Fruit fly (Drosophila melanogaster) whole organism, embryonic: ENCODE results near the gene Tace.
A peak's percentile ranks its signal among the peaks of the same experiment; 100 is the strongest.

Source experiments
- Abd-B ChIP-seq: fragments of 200-800 bp; sonication (Bioruptor generic); optimal IDR thresholded peaks from 2 replicates; lab custom pipeline; 2018; ENCODE audit warnings: missing biosample characterization, mild to moderate bottlenecking, missing genetic modification characterization, moderate library complexity
- Antp ChIP-seq: fragments of 200-800 bp; sonication (Bioruptor generic); optimal IDR thresholded peaks from 3 replicates; lab custom pipeline; 2016; ENCODE audit warnings: missing biosample characterization, missing genetic modification characterization
- Asciz ChIP-seq: fragments of 200-800 bp; sonication (Bioruptor generic); optimal IDR thresholded peaks from 2 replicates; lab custom pipeline; 2017; ENCODE audit warnings: missing biosample characterization, mild to moderate bottlenecking, missing genetic modification characterization, missing genetic modification reagents
- CG12299 ChIP-seq: fragments of 200-800 bp; sonication (Bioruptor generic); optimal IDR thresholded peaks from 2 replicates; lab custom pipeline; 2018; ENCODE audit warnings: missing biosample characterization, mild to moderate bottlenecking, missing genetic modification characterization
- CG12769 ChIP-seq: fragments of 200-800 bp; sonication (Bioruptor generic); optimal IDR thresholded peaks from 2 replicates; lab custom pipeline; 2019; ENCODE audit warnings: missing biosample characterization, mild to moderate bottlenecking, missing genetic modification characterization, moderate library complexity
- CG13296 ChIP-seq: fragments of 200-800 bp; sonication (Bioruptor generic); optimal IDR thresholded peaks from 3 replicates; lab custom pipeline; 2018; ENCODE audit warnings: missing biosample characterization, mild to moderate bottlenecking, missing genetic modification characterization
- CG13424 ChIP-seq: fragments of 200-800 bp; sonication (Bioruptor generic); optimal IDR thresholded peaks from 2 replicates; lab custom pipeline; 2019; ENCODE audit warnings: missing biosample characterization, mild to moderate bottlenecking, missing genetic modification characterization, moderate library complexity
- CG13894 ChIP-seq: fragments of 200-800 bp; sonication (Bioruptor generic); optimal IDR thresholded peaks from 3 replicates; lab custom pipeline; 2018; ENCODE audit warnings: missing biosample characterization, mild to moderate bottlenecking, missing genetic modification characterization, moderate library complexity
- CG14860 ChIP-seq: fragments of 200-800 bp; sonication (Bioruptor generic); IDR thresholded peaks from 3 replicates; pipeline ENCODE4 v1.3.6; 2022; ENCODE audit warnings: missing biosample characterization, missing genetic modification characterization; ENCODE audit not compliant: partially characterized antibody
- CG15269 ChIP-seq: fragments of 200-800 bp; sonication (Bioruptor generic); optimal IDR thresholded peaks from 2 replicates; lab custom pipeline; 2018; ENCODE audit warnings: missing biosample characterization, mild to moderate bottlenecking, missing genetic modification characterization, moderate library complexity
- CG1603 ChIP-seq: fragments of 200-800 bp; sonication (Bioruptor generic); optimal IDR thresholded peaks from 2 replicates; lab custom pipeline; 2019; ENCODE audit warnings: missing biosample characterization, mild to moderate bottlenecking, missing genetic modification characterization, moderate library complexity
- CG17385 ChIP-seq: fragments of 200-800 bp; sonication (Bioruptor generic); optimal IDR thresholded peaks from 3 replicates; lab custom pipeline; 2018; ENCODE audit warnings: missing biosample characterization, mild to moderate bottlenecking, missing genetic modification characterization
- CG1792 ChIP-seq: fragments of 200-800 bp; sonication (Bioruptor generic); optimal IDR thresholded peaks from 2 replicates; lab custom pipeline; 2016; ENCODE audit warnings: missing biosample characterization, missing genetic modification characterization
- CG30020 ChIP-seq: fragments of 200-800 bp; optimal IDR thresholded peaks from 2 replicates; lab custom pipeline; 2019; ENCODE audit warnings: missing biosample characterization, mild to moderate bottlenecking, missing genetic modification characterization, moderate library complexity
- CG31441 ChIP-seq: fragments of 200-800 bp; sonication (Bioruptor generic); IDR thresholded peaks from 2 replicates; pipeline ENCODE4 v1.3.6; 2022; ENCODE audit warnings: missing biosample characterization, missing genetic modification characterization
- CG32532 ChIP-seq: fragments of 200-800 bp; sonication (Bioruptor generic); IDR thresholded peaks from 2 replicates; pipeline ENCODE4 v1.3.6; 2022; ENCODE audit warnings: missing biosample characterization, missing genetic modification characterization
- CG32767 ChIP-seq: fragments of 200-800 bp; sonication (Bioruptor generic); IDR thresholded peaks from 2 replicates; pipeline ENCODE4 v1.3.6; 2022; ENCODE audit warnings: missing biosample characterization, missing genetic modification characterization
- CG4424 ChIP-seq: fragments of 200-800 bp; sonication (Bioruptor generic); optimal IDR thresholded peaks from 3 replicates; lab custom pipeline; 2016; ENCODE audit warnings: missing biosample characterization, missing genetic modification characterization
- CG4820 ChIP-seq: fragments of 200-800 bp; sonication (Bioruptor generic); optimal IDR thresholded peaks from 3 replicates; lab custom pipeline; 2016; ENCODE audit warnings: missing biosample characterization, missing genetic modification characterization
- CG5953 ChIP-seq: fragments of 200-800 bp; sonication (Bioruptor generic); IDR thresholded peaks from 2 replicates; pipeline ENCODE4 v1.3.6; 2022; ENCODE audit warnings: missing biosample characterization, missing genetic modification characterization
- CG6175 ChIP-seq: fragments of 200-800 bp; sonication (Bioruptor generic); IDR thresholded peaks from 3 replicates; pipeline ENCODE4 v1.3.6; 2022; ENCODE audit warnings: missing biosample characterization, missing genetic modification characterization
- CG6689 ChIP-seq: fragments of 200-800 bp; sonication (Bioruptor generic); IDR thresholded peaks from 2 replicates; pipeline ENCODE4 v1.3.6; 2022; ENCODE audit warnings: missing biosample characterization, missing genetic modification characterization
- CG8924 ChIP-seq: fragments of 200-800 bp; optimal IDR thresholded peaks from 3 replicates; lab custom pipeline; 2019; ENCODE audit warnings: missing biosample characterization, mild to moderate bottlenecking, missing genetic modification characterization, moderate library complexity
- CG9797 ChIP-seq: fragments of 200-800 bp; sonication (Bioruptor generic); optimal IDR thresholded peaks from 3 replicates; lab custom pipeline; 2018; ENCODE audit warnings: missing biosample characterization, mild to moderate bottlenecking, missing genetic modification characterization
- H15 ChIP-seq: fragments of 200-800 bp; sonication (Bioruptor generic); IDR thresholded peaks from 3 replicates; pipeline ENCODE4 v1.3.6; 2022; ENCODE audit warnings: missing biosample characterization, missing genetic modification characterization
- Hmx ChIP-seq: fragments of 200-800 bp; sonication (Bioruptor generic); optimal IDR thresholded peaks from 2 replicates; lab custom pipeline; 2016; ENCODE audit warnings: missing biosample characterization, missing genetic modification characterization
- Jarid2 ChIP-seq: fragments of 200-800 bp; sonication (Bioruptor generic); optimal IDR thresholded peaks from 3 replicates; lab custom pipeline; 2017; ENCODE audit warnings: mild to moderate bottlenecking, missing biosample characterization, missing genetic modification reagents, missing genetic modification characterization
- Kr ChIP-seq: fragments of 200-800 bp; sonication (Bioruptor generic); optimal IDR thresholded peaks from 2 replicates; lab custom pipeline; 2017; ENCODE audit warnings: missing biosample characterization, mild to moderate bottlenecking, missing genetic modification characterization
- MESR4 ChIP-seq: fragments of 200-800 bp; sonication (Bioruptor generic); optimal IDR thresholded peaks from 2 replicates; lab custom pipeline; 2018; ENCODE audit warnings: missing biosample characterization, mild to moderate bottlenecking, missing genetic modification characterization, moderate library complexity
- Neu2 ChIP-seq: fragments of 200-800 bp; sonication (Bioruptor generic); optimal IDR thresholded peaks from 3 replicates; lab custom pipeline; 2016; ENCODE audit warnings: missing biosample characterization, missing genetic modification characterization, borderline replicate concordance
- Pdp1 ChIP-seq, 2 experiments: fragments of 200-800 bp; sonication (Bioruptor generic); optimal IDR thresholded peaks; 3 replicates each; lab custom pipeline; 2016; ENCODE audit warnings: missing biosample characterization in 2 of 2, missing genetic modification characterization in 2 of 2, mild to moderate bottlenecking in 1 of 2, moderate library complexity in 1 of 2
- Spps ChIP-seq: fragments of 200-800 bp; sonication (Bioruptor generic); optimal IDR thresholded peaks from 2 replicates; lab custom pipeline; 2018; ENCODE audit warnings: missing biosample characterization, mild to moderate bottlenecking, missing genetic modification characterization
- al ChIP-seq: fragments of 200-800 bp; sonication (Bioruptor generic); IDR thresholded peaks from 2 replicates; pipeline ENCODE4 v1.3.6; 2022; ENCODE audit warnings: missing biosample characterization, missing genetic modification characterization
- bowl ChIP-seq: fragments of 200-800 bp; sonication (Bioruptor generic); IDR thresholded peaks from 2 replicates; pipeline ENCODE4 v1.3.6; 2022; ENCODE audit warnings: missing biosample characterization, missing genetic modification characterization
- crol ChIP-seq: fragments of 200-800 bp; sonication (Bioruptor generic); IDR thresholded peaks from 2 replicates; pipeline ENCODE4 v1.3.6; 2022; ENCODE audit warnings: missing biosample characterization, missing genetic modification characterization
- crp ChIP-seq, 2 experiments: fragments of 200-800 bp; sonication (Bioruptor generic); optimal IDR thresholded peaks; 2 replicates in 1 of 2; 3 replicates in 1 of 2; lab custom pipeline; 2017; ENCODE audit warnings: missing biosample characterization in 2 of 2, missing genetic modification characterization in 2 of 2, mild to moderate bottlenecking in 1 of 2, moderate library complexity in 1 of 2
- dan ChIP-seq: fragments of 200-800 bp; sonication (Bioruptor generic); IDR thresholded peaks from 2 replicates; pipeline ENCODE4 v1.3.6; 2022; ENCODE audit warnings: missing biosample characterization, missing genetic modification characterization
- dpn ChIP-seq, 2 experiments: fragments of 200-800 bp; sonication (Bioruptor generic); optimal IDR thresholded peaks; 3 replicates each; lab custom pipeline; 2016; ENCODE audit warnings: missing biosample characterization in 2 of 2, missing genetic modification characterization in 2 of 2
- dysf ChIP-seq: fragments of 200-800 bp; sonication (Bioruptor generic); IDR thresholded peaks from 3 replicates; pipeline ENCODE4 v1.3.6; 2022; ENCODE audit warnings: missing biosample characterization, missing genetic modification characterization
- emc ChIP-seq: fragments of 200-800 bp; sonication (Bioruptor generic); optimal IDR thresholded peaks from 2 replicates; lab custom pipeline; 2016; ENCODE audit warnings: missing biosample characterization, missing genetic modification characterization
- fru ChIP-seq: fragments of >200 bp; optimal IDR thresholded peaks from 2 replicates; lab custom pipeline; 2017
- gsb-n ChIP-seq: fragments of 200-800 bp; sonication (Bioruptor generic); optimal IDR thresholded peaks from 3 replicates; lab custom pipeline; 2018; ENCODE audit warnings: missing biosample characterization, mild to moderate bottlenecking, missing genetic modification characterization
- hb ChIP-seq: fragments of 200-800 bp; sonication (Bioruptor generic); IDR thresholded peaks from 3 replicates; pipeline ENCODE4 v1.3.6; 2022; ENCODE audit warnings: missing biosample characterization, missing genetic modification characterization; ENCODE audit not compliant: partially characterized antibody
- luna ChIP-seq: fragments of 200-800 bp; sonication (Bioruptor generic); optimal IDR thresholded peaks from 2 replicates; lab custom pipeline; 2016; ENCODE audit warnings: missing biosample characterization, missing genetic modification characterization
- mirr ChIP-seq: fragments of 200-800 bp; sonication (Bioruptor generic); optimal IDR thresholded peaks from 3 replicates; lab custom pipeline; 2018; ENCODE audit warnings: missing biosample characterization, mild to moderate bottlenecking, missing genetic modification characterization
- phol ChIP-seq: fragments of 200-800 bp; sonication (Bioruptor generic); optimal IDR thresholded peaks from 3 replicates; lab custom pipeline; 2018; ENCODE audit warnings: missing biosample characterization, mild to moderate bottlenecking, missing genetic modification characterization, moderate library complexity
- sisA ChIP-seq: fragments of 200-800 bp; sonication (Bioruptor generic); IDR thresholded peaks from 2 replicates; pipeline ENCODE4 v1.3.6; 2022; ENCODE audit warnings: missing biosample characterization, missing genetic modification characterization
- ssp ChIP-seq: fragments of 200-800 bp; sonication (Bioruptor generic); IDR thresholded peaks from 2 replicates; pipeline ENCODE4 v1.3.6; 2022; ENCODE audit warnings: missing biosample characterization, missing genetic modification characterization
- vfl ChIP-seq: fragments of 200-800 bp; sonication (Bioruptor generic); optimal IDR thresholded peaks from 2 replicates; lab custom pipeline; 2016; ENCODE audit warnings: missing biosample characterization, missing genetic modification characterization
- z ChIP-seq: fragments of 200-800 bp; sonication (Bioruptor generic); IDR thresholded peaks from 3 replicates; pipeline ENCODE4 v1.3.6; 2022; ENCODE audit warnings: missing biosample characterization, missing genetic modification characterization

The Tace gene

dm6 chr3R:30014977-30015514 is 14.7 kb downstream of the Tace start, which contains the start of gene CG7920 (continued):
- TF ChIP-seq Abd-B (GFP tag; lab: Kevin White, UChicago) (no peak), gsb-n (tag; lab: Kevin White, UChicago) (no peak), Jarid2 (GFP tag; lab: Kevin White, UChicago) (peak; percentile 83), vfl (no peak), phol (tag; lab: Kevin White, UChicago) (peak; percentile 56), Neu2 (GFP tag; lab: Kevin White, UChicago) (no peak), Kr (GFP tag; lab: Kevin White, UChicago) (peak; percentile 60), Asciz (GFP tag; lab: Kevin White, UChicago) (no peak), CG4424 (GFP tag; lab: Kevin White, UChicago) (peak; percentile 20), CG15269 (tag; lab: Kevin White, UChicago) (peak; percentile 10), CG9797 (GFP tag; lab: Kevin White, UChicago) (peak; percentile 26), ssp (GFP tag; lab: Robert Waterston, UW) (no peak), crol (GFP tag; lab: Robert Waterston, UW) (0 out of 2 replicates have a peak, but pooled peaks have one; percentile 21), al (GFP tag; lab: Robert Waterston, UW) (no peak), fru (lab: Kevin White, UChicago) (no peak), CG30020 (tag; lab: Kevin White, UChicago) (no peak), bowl (no peak), CG13894 (peak; percentile 59), CG1792 (GFP tag; lab: Kevin White, UChicago) (no peak), mirr (GFP tag; lab: Kevin White, UChicago) (peak; percentile 1), CG14860 (peak; percentile 53; the same call in 2 of the 3 replicates), CG8924 (tag; lab: Kevin White, UChicago) (peak; percentile 8), CG31441 (GFP tag; lab: Robert Waterston, UW) (0 out of 2 replicates have a peak, but pooled peaks have one; percentile 8), CG13424 (no peak), Spps (tag; lab: Kevin White, UChicago) (no peak), CG4820 (GFP tag; lab: Kevin White, UChicago) (no peak), CG6175 (GFP tag; lab: Robert Waterston, UW) (0 out of 3 replicates have a peak, but pooled peaks have one; percentile 15), CG32767 (GFP tag; lab: Robert Waterston, UW) (no peak), dysf (GFP tag; lab: Robert Waterston, UW) (no peak; the same call in 2 of the 3 replicates), CG12299 (tag; lab: Kevin White, UChicago) (peak; percentile 1), sisA (no peak), CG5953 (GFP tag; lab: Robert Waterston, UW) (no peak), dan (GFP tag; lab: Robert Waterston, UW) (no peak), Antp (no peak), Hmx (no peak), CG6689 (GFP tag; lab: Robert Waterston, UW) (no peak), CG13296 (GFP tag; lab: Kevin White, UChicago) (peak; percentile 48), emc (GFP tag; lab: Kevin White, UChicago) (no peak), CG1603 (tag; lab: Kevin White, UChicago) (peak; percentile 63), Pdp1 (GFP tag; optimal IDR thresholded peaks at IDR 0.05; lab: Kevin White, UChicago) (peak in 1 of 2 experiments; percentile 10), z (GFP tag; lab: Robert Waterston, UW) (0 out of 3 replicates have a peak, but pooled peaks have one; percentile 53), hb (GFP tag; lab: Robert Waterston, UW) (peak; percentile 65; the same call in 1 of the 3 replicates), crp (GFP tag; optimal IDR thresholded peaks at IDR 0.05; lab: Kevin White, UChicago) (peak in 1 of 2 experiments; percentile 55), CG32532 (GFP tag; lab: Robert Waterston, UW) (peak; percentile 41; the same call in 1 of the 2 replicates), dpn (GFP tag; optimal IDR thresholded peaks at IDR 0.05; lab: Kevin White, UChicago) (peak; percentile 3 to 29), CG17385 (no peak), luna (no peak), H15 (GFP tag; lab: Robert Waterston, UW) (no peak), MESR4 (GFP tag; lab: Kevin White, UChicago) (peak; percentile 26), CG12769 (peak; percentile 52)
